Fruit fly (Drosophila melanogaster) whole organism, embryonic: ENCODE measurements around the gene CG31922.

ENCODE experiments used
- Ada2b ChIP-seq: fragments of 200-800 bp; sonication (Bioruptor generic); IDR thresholded peaks from 2 replicates; pipeline ENCODE4 v1.3.6; 2022; ENCODE audit warnings: missing biosample characterization, missing genetic modification characterization
- Aef1 ChIP-seq: fragments of 200-800 bp; sonication (Bioruptor generic); IDR thresholded peaks from 3 replicates; pipeline ENCODE4 v1.3.6; 2022; ENCODE audit warnings: missing biosample characterization, missing genetic modification characterization
- BEAF-32 ChIP-seq: fragments of 200-800 bp; sonication (Bioruptor generic); optimal IDR thresholded peaks from 3 replicates; lab custom pipeline; 2017; ENCODE audit warnings: missing biosample characterization, missing genetic modification characterization, mild to moderate bottlenecking, moderate library complexity, missing genetic modification reagents
- CG10462 ChIP-seq: fragments of 200-800 bp; sonication (Bioruptor generic); optimal IDR thresholded peaks from 2 replicates; lab custom pipeline; 2016; ENCODE audit warnings: missing biosample characterization, missing genetic modification characterization
- CG12219 ChIP-seq: fragments of 200-800 bp; sonication (Bioruptor generic); optimal IDR thresholded peaks from 3 replicates; lab custom pipeline; 2018; ENCODE audit warnings: missing biosample characterization, mild to moderate bottlenecking, missing genetic modification characterization
- CG12659 ChIP-seq: fragments of 200-800 bp; sonication (Bioruptor generic); optimal IDR thresholded peaks from 3 replicates; lab custom pipeline; 2017; ENCODE audit warnings: mild to moderate bottlenecking, missing biosample characterization, missing genetic modification reagents, missing genetic modification characterization
- CG1602 ChIP-seq: fragments of 200-800 bp; sonication (Bioruptor generic); optimal IDR thresholded peaks from 3 replicates; lab custom pipeline; 2016; ENCODE audit warnings: missing biosample characterization, missing genetic modification characterization
- CG30403 ChIP-seq: fragments of 200-800 bp; sonication (Bioruptor generic); optimal IDR thresholded peaks from 3 replicates; lab custom pipeline; 2016; ENCODE audit warnings: missing biosample characterization, missing genetic modification characterization
- CG34224 ChIP-seq: fragments of 200-800 bp; sonication (Bioruptor generic); IDR thresholded peaks from 3 replicates; pipeline ENCODE4 v1.3.6; 2022; ENCODE audit warnings: missing biosample characterization, missing genetic modification characterization; ENCODE audit not compliant: partially characterized antibody
- CG5180 ChIP-seq: fragments of 200-800 bp; sonication (Bioruptor generic); optimal IDR thresholded peaks from 3 replicates; lab custom pipeline; 2017; ENCODE audit warnings: missing biosample characterization, missing genetic modification characterization, mild to moderate bottlenecking, moderate library complexity, missing genetic modification reagents
- CG7357 ChIP-seq: fragments of 200-800 bp; sonication (Bioruptor generic); IDR thresholded peaks from 3 replicates; pipeline ENCODE4 v1.3.6; 2022; ENCODE audit warnings: missing biosample characterization, missing genetic modification characterization
- CG9437 ChIP-seq: fragments of 200-800 bp; sonication (Bioruptor generic); optimal IDR thresholded peaks from 2 replicates; lab custom pipeline; 2018; ENCODE audit warnings: missing biosample characterization, mild to moderate bottlenecking, missing genetic modification characterization
- D ChIP-seq, 2 experiments: fragments of 200-800 bp in 1 of 2; fragments of >200 bp in 1 of 2; sonication (Bioruptor generic) in 1 of 2; optimal IDR thresholded peaks; 2 replicates in 1 of 2; 3 replicates in 1 of 2; lab custom pipeline; 2017; ENCODE audit warnings: mild to moderate bottlenecking in 1 of 2, missing biosample characterization in 1 of 2, missing genetic modification characterization in 1 of 2, missing genetic modification reagents in 1 of 2
- D19A ChIP-seq: fragments of 200-800 bp; optimal IDR thresholded peaks from 3 replicates; lab custom pipeline; 2019; ENCODE audit warnings: missing biosample characterization, mild to moderate bottlenecking, missing genetic modification characterization, moderate library complexity
- Dip3 ChIP-seq: fragments of 200-800 bp; sonication (Bioruptor generic); optimal IDR thresholded peaks from 3 replicates; lab custom pipeline; 2016; ENCODE audit warnings: missing biosample characterization, missing genetic modification characterization
- Gug ChIP-seq: fragments of 200-800 bp; sonication (Bioruptor generic); IDR thresholded peaks from 4 replicates; pipeline ENCODE4 v1.3.6; 2022; ENCODE audit warnings: missing biosample characterization, missing genetic modification characterization
- HHEX ChIP-seq: fragments of 200-800 bp; sonication (Bioruptor generic); optimal IDR thresholded peaks from 3 replicates; lab custom pipeline; 2017; ENCODE audit warnings: missing biosample characterization, mild to moderate bottlenecking, missing genetic modification characterization, missing genetic modification reagents
- HLH4C ChIP-seq: fragments of 200-800 bp; sonication (Bioruptor generic); IDR thresholded peaks from 3 replicates; pipeline ENCODE4 v1.3.6; 2022; ENCODE audit warnings: missing biosample characterization, missing genetic modification characterization; ENCODE audit not compliant: partially characterized antibody
- HLH54F ChIP-seq: fragments of 200-800 bp; sonication (Bioruptor generic); optimal IDR thresholded peaks from 3 replicates; lab custom pipeline; 2016; ENCODE audit warnings: missing biosample characterization, missing genetic modification characterization
- MESR4 ChIP-seq: fragments of 200-800 bp; sonication (Bioruptor generic); optimal IDR thresholded peaks from 2 replicates; lab custom pipeline; 2018; ENCODE audit warnings: missing biosample characterization, mild to moderate bottlenecking, missing genetic modification characterization, moderate library complexity
- NK7.1 ChIP-seq: fragments of 200-800 bp; sonication (Bioruptor generic); optimal IDR thresholded peaks from 3 replicates; lab custom pipeline; 2016; ENCODE audit warnings: missing biosample characterization, missing genetic modification characterization
- Nf-YA ChIP-seq: fragments of 200-800 bp; sonication (Bioruptor generic); IDR thresholded peaks from 2 replicates; pipeline ENCODE4 v1.3.6; 2022; ENCODE audit warnings: missing biosample characterization, missing genetic modification characterization
- Oaz ChIP-seq: fragments of 200-800 bp; sonication (Bioruptor generic); IDR thresholded peaks from 2 replicates; pipeline ENCODE4 v1.3.6; 2022; ENCODE audit warnings: missing biosample characterization, missing genetic modification characterization
- Opbp ChIP-seq: fragments of 200-800 bp; sonication (Bioruptor generic); IDR thresholded peaks from 3 replicates; pipeline ENCODE4 v1.3.6; 2022; ENCODE audit warnings: missing biosample characterization, missing genetic modification characterization; ENCODE audit not compliant: partially characterized antibody
- Optix ChIP-seq: fragments of 200-800 bp; sonication (Bioruptor generic); IDR thresholded peaks from 3 replicates; pipeline ENCODE4 v1.3.6; 2022; ENCODE audit warnings: missing biosample characterization, missing genetic modification characterization
- PHDP ChIP-seq: fragments of 200-800 bp; sonication (Bioruptor generic); optimal IDR thresholded peaks from 3 replicates; lab custom pipeline; 2018; ENCODE audit warnings: missing biosample characterization, mild to moderate bottlenecking, missing genetic modification characterization, moderate library complexity
- Pdp1 ChIP-seq, 2 experiments: fragments of 200-800 bp; sonication (Bioruptor generic); optimal IDR thresholded peaks; 3 replicates each; lab custom pipeline; 2016; ENCODE audit warnings: missing biosample characterization in 2 of 2, missing genetic modification characterization in 2 of 2, mild to moderate bottlenecking in 1 of 2, moderate library complexity in 1 of 2
- Ssrp ChIP-seq: fragments of 200-800 bp; sonication (Bioruptor generic); optimal IDR thresholded peaks from 2 replicates; lab custom pipeline; 2018; ENCODE audit warnings: missing biosample characterization, mild to moderate bottlenecking, missing genetic modification characterization, moderate library complexity
- chm ChIP-seq: fragments of 200-800 bp; sonication (Bioruptor generic); IDR thresholded peaks from 2 replicates; pipeline ENCODE4 v1.3.6; 2022; ENCODE audit warnings: missing biosample characterization, missing genetic modification characterization
- cwo ChIP-seq: fragments of 200-800 bp; sonication (Bioruptor generic); optimal IDR thresholded peaks from 3 replicates; lab custom pipeline; 2017; ENCODE audit warnings: missing biosample characterization, missing genetic modification characterization, mild to moderate bottlenecking, moderate library complexity, missing genetic modification reagents
- dmrt11E ChIP-seq: fragments of 200-800 bp; sonication (Bioruptor generic); optimal IDR thresholded peaks from 3 replicates; lab custom pipeline; 2018; ENCODE audit warnings: missing biosample characterization, mild to moderate bottlenecking, missing genetic modification characterization, moderate library complexity
- esg ChIP-seq: fragments of 200-800 bp; sonication (Bioruptor generic); conservative IDR thresholded peaks from 2 replicates; pipeline ENCODE4 v1.3.6; 2022; ENCODE audit warnings: missing biosample characterization, missing genetic modification characterization
- exex ChIP-seq: fragments of 200-800 bp; sonication (Bioruptor generic); optimal IDR thresholded peaks from 4 replicates; lab custom pipeline; 2018; ENCODE audit warnings: missing biosample characterization, mild to moderate bottlenecking, missing genetic modification characterization, moderate library complexity
- fd3F ChIP-seq: fragments of 200-800 bp; sonication (Bioruptor generic); optimal IDR thresholded peaks from 2 replicates; lab custom pipeline; 2018; ENCODE audit warnings: missing biosample characterization, mild to moderate bottlenecking, missing genetic modification characterization, moderate library complexity
- gce ChIP-seq: fragments of 200-800 bp; sonication (Bioruptor generic); IDR thresholded peaks from 3 replicates; pipeline ENCODE4 v1.3.6; 2022; ENCODE audit warnings: missing biosample characterization, missing genetic modification characterization
- gem ChIP-seq: fragments of 200-800 bp; sonication (Bioruptor generic); optimal IDR thresholded peaks from 2 replicates; lab custom pipeline; 2019; ENCODE audit warnings: missing biosample characterization, mild to moderate bottlenecking, missing genetic modification characterization, moderate library complexity
- ind ChIP-seq: fragments of 200-800 bp; sonication (Bioruptor generic); optimal IDR thresholded peaks from 3 replicates; lab custom pipeline; 2016; ENCODE audit warnings: missing biosample characterization, missing genetic modification characterization
- inv ChIP-seq: fragments of 200-800 bp; sonication (Bioruptor generic); IDR thresholded peaks from 2 replicates; pipeline ENCODE4 v1.3.6; 2022; ENCODE audit warnings: missing biosample characterization, missing genetic modification characterization; ENCODE audit not compliant: partially characterized antibody
- jigr1 ChIP-seq: fragments of 200-800 bp; sonication (Bioruptor generic); IDR thresholded peaks from 3 replicates; pipeline ENCODE4 v1.3.6; 2022; ENCODE audit warnings: missing biosample characterization, missing genetic modification characterization
- jing ChIP-seq: fragments of 200-800 bp; sonication (Bioruptor generic); optimal IDR thresholded peaks from 2 replicates; lab custom pipeline; 2018; ENCODE audit warnings: missing biosample characterization, mild to moderate bottlenecking, missing genetic modification characterization
- ken ChIP-seq: fragments of 200-800 bp; sonication (Bioruptor generic); IDR thresholded peaks from 3 replicates; pipeline ENCODE4 v1.3.6; 2022; ENCODE audit warnings: missing biosample characterization, missing genetic modification characterization
- lilli ChIP-seq: fragments of 200-800 bp; sonication (Bioruptor generic); optimal IDR thresholded peaks from 3 replicates; lab custom pipeline; 2016; ENCODE audit warnings: missing biosample characterization, missing genetic modification characterization
- schlank ChIP-seq: fragments of 200-800 bp; sonication (Bioruptor generic); optimal IDR thresholded peaks from 2 replicates; lab custom pipeline; 2018; ENCODE audit warnings: missing biosample characterization, mild to moderate bottlenecking, missing genetic modification characterization
- sna ChIP-seq: fragments of 200-800 bp; sonication (Bioruptor generic); IDR thresholded peaks from 2 replicates; pipeline ENCODE4 v1.3.6; 2022; ENCODE audit warnings: missing biosample characterization, missing genetic modification characterization; ENCODE audit not compliant: partially characterized antibody
- trem ChIP-seq: fragments of 200-800 bp; optimal IDR thresholded peaks from 3 replicates; lab custom pipeline; 2019; ENCODE audit warnings: missing biosample characterization, mild to moderate bottlenecking, missing genetic modification characterization, moderate library complexity
- usp ChIP-seq: fragments of >200 bp; optimal IDR thresholded peaks from 2 replicates; lab custom pipeline; 2017; ENCODE audit warnings: missing biosample characterization, missing genetic modification characterization
- yki ChIP-seq: fragments of >200 bp; optimal IDR thresholded peaks from 3 replicates; lab custom pipeline; 2018

CG31922 gene

dm6 chr2L:1144371-1145360 lies 25.3 kb upstream of the CG31922 start (continued):
- TF ChIP-seq Ssrp, result peak; percentile 42
- TF ChIP-seq inv (GFP tag; lab: Robert Waterston, UW), result no peak
- peak; percentile 78 for TF ChIP-seq exex (tag; lab: Kevin White, UChicago)
- peak; percentile 36 for TF ChIP-seq CG1602 (GFP tag; lab: Kevin White, UChicago)
- TF ChIP-seq CG34224 (GFP tag; lab: Robert Waterston, UW), result no peak
- peak; percentile 62; the same call in 1 of the 3 replicates for TF ChIP-seq ken
- TF ChIP-seq Gug (GFP tag; lab: Robert Waterston, UW), result peak; percentile 19; the same call in 1 of the 4 replicates
- TF ChIP-seq D19A (tag; lab: Kevin White, UChicago), result peak; percentile 98
- peak; percentile 17 for TF ChIP-seq NK7.1 (GFP tag; lab: Kevin White, UChicago)
- no peak for TF ChIP-seq gce (GFP tag; lab: Robert Waterston, UW)
- TF ChIP-seq Ada2b (GFP tag; lab: Robert Waterston, UW), result 0 out of 2 replicates have a peak, but pooled peaks have one; percentile 38
- TF ChIP-seq CG12659, result peak; percentile 23
- TF ChIP-seq usp (GFP tag; lab: Kevin White, UChicago), result no peak
- TF ChIP-seq HLH4C (GFP tag; lab: Robert Waterston, UW), result no peak
- peak; percentile 53 for TF ChIP-seq cwo (GFP tag; lab: Kevin White, UChicago)
- TF ChIP-seq CG7357 (GFP tag; lab: Robert Waterston, UW), result peak; percentile 37; the same call in 1 of the 3 replicates
- TF ChIP-seq CG30403 (GFP tag; lab: Kevin White, UChicago), result peak; percentile 55
- TF ChIP-seq Dip3 (GFP tag; lab: Kevin White, UChicago), result peak; percentile 48
- peak; percentile 81 for TF ChIP-seq gem
- no peak for TF ChIP-seq jigr1
- TF ChIP-seq HLH54F, result no peak
- peak; percentile 35; the same call in 1 of the 2 replicates for TF ChIP-seq esg (GFP tag; lab: Robert Waterston, UW)
- TF ChIP-seq Opbp (GFP tag; lab: Robert Waterston, UW), result no peak
- peak; percentile 1 for TF ChIP-seq CG10462 (GFP tag; lab: Kevin White, UChicago)
- no peak for TF ChIP-seq Oaz
- peak; percentile 47 for TF ChIP-seq dmrt11E
- no peak for TF ChIP-seq yki (lab: Kevin White, UChicago)
- TF ChIP-seq BEAF-32 (GFP tag; lab: Kevin White, UChicago), result no peak
- TF ChIP-seq MESR4 (GFP tag; lab: Kevin White, UChicago), result no peak
- TF ChIP-seq CG12219 (GFP tag; lab: Kevin White, UChicago), result peak; percentile 51
- TF ChIP-seq chm (GFP tag; lab: Robert Waterston, UW), result no peak
- TF ChIP-seq ind (GFP tag; lab: Kevin White, UChicago), result peak; percentile 49
- TF ChIP-seq Optix (GFP tag; lab: Robert Waterston, UW), result 0 out of 3 replicates have a peak, but pooled peaks have one; percentile 43
- TF ChIP-seq fd3F (GFP tag; lab: Kevin White, UChicago), result peak; percentile 17
- TF ChIP-seq sna (GFP tag; lab: Robert Waterston, UW), result no peak
- TF ChIP-seq CG5180, result no peak
- TF ChIP-seq trem (tag; lab: Kevin White, UChicago), result peak; percentile 24
- peak; percentile 16 for TF ChIP-seq schlank (tag; lab: Kevin White, UChicago)
- TF ChIP-seq Nf-YA (GFP tag; lab: Robert Waterston, UW), result no peak
- no peak for TF ChIP-seq CG9437 (GFP tag; lab: Kevin White, UChicago)
- TF ChIP-seq D (optimal IDR thresholded peaks at IDR 0.05; lab: Kevin White, UChicago), result no peak
- TF ChIP-seq D (GFP tag; optimal IDR thresholded peaks at IDR 0.05; lab: Kevin White, UChicago), result peak; percentile 54
- peak in 1 of 2 experiments; percentile 82 for TF ChIP-seq Pdp1 (GFP tag; optimal IDR thresholded peaks at IDR 0.05; lab: Kevin White, UChicago)
- peak; percentile 28 for TF ChIP-seq jing (GFP tag; lab: Kevin White, UChicago)
- TF ChIP-seq HHEX (GFP tag; lab: Kevin White, UChicago), result peak; percentile 48
- TF ChIP-seq PHDP, result peak; percentile 63
- TF ChIP-seq Aef1 (GFP tag; lab: Robert Waterston, UW), result peak; percentile 16; the same call in 1 of the 3 replicates
- peak; percentile 64 for TF ChIP-seq lilli
